Fruit fly (Drosophila melanogaster) whole organism, adult: ENCODE results near the gene skd.

Experiments
- CG11617 ChIP-seq: fragments of 200-800 bp; sonication (Bioruptor generic); optimal IDR thresholded peaks from 2 replicates; lab custom pipeline; 2017; ENCODE audit warnings: mild to moderate bottlenecking, missing biosample characterization, missing genetic modification reagents, missing genetic modification characterization
- CG12768 ChIP-seq: fragments of 200-800 bp; sonication (Bioruptor generic); optimal IDR thresholded peaks from 2 replicates; lab custom pipeline; 2017; ENCODE audit warnings: missing biosample characterization, missing genetic modification characterization, mild to moderate bottlenecking, moderate library complexity, missing genetic modification reagents
- CG14711 ChIP-seq: fragments of 200-800 bp; sonication (Bioruptor generic); optimal IDR thresholded peaks from 2 replicates; lab custom pipeline; 2018; ENCODE audit warnings: missing biosample characterization, mild to moderate bottlenecking, missing genetic modification characterization, moderate library complexity
- CG1620 ChIP-seq: fragments of 200-800 bp; sonication (Bioruptor generic); optimal IDR thresholded peaks from 2 replicates; lab custom pipeline; 2016; ENCODE audit warnings: missing biosample characterization, missing genetic modification characterization
- CG33017 ChIP-seq: fragments of 200-800 bp; sonication (Bioruptor generic); optimal IDR thresholded peaks from 2 replicates; lab custom pipeline; 2018; ENCODE audit warnings: missing biosample characterization, mild to moderate bottlenecking, missing genetic modification characterization, moderate library complexity
- CG5204 ChIP-seq: fragments of 200-800 bp; sonication (Bioruptor generic); optimal IDR thresholded peaks from 2 replicates; lab custom pipeline; 2016; ENCODE audit warnings: missing biosample characterization, missing genetic modification characterization
- CG7045 ChIP-seq: fragments of 200-800 bp; sonication (Bioruptor generic); optimal IDR thresholded peaks from 2 replicates; lab custom pipeline; 2017; ENCODE audit warnings: missing biosample characterization, mild to moderate bottlenecking, missing genetic modification characterization
- CG7101 ChIP-seq: fragments of 200-800 bp; sonication (Bioruptor generic); optimal IDR thresholded peaks from 2 replicates; lab custom pipeline; 2018; ENCODE audit warnings: missing biosample characterization, mild to moderate bottlenecking, missing genetic modification characterization, moderate library complexity
- Clk ChIP-seq: fragments of 200-800 bp; sonication (Bioruptor generic); optimal IDR thresholded peaks from 2 replicates; lab custom pipeline; 2017; ENCODE audit warnings: missing biosample characterization, missing genetic modification characterization
- Crg-1 ChIP-seq: fragments of 200-800 bp; sonication (Bioruptor generic); optimal IDR thresholded peaks from 2 replicates; lab custom pipeline; 2016; ENCODE audit warnings: missing biosample characterization, missing genetic modification characterization
- Hr96 ChIP-seq: fragments of 200-800 bp; sonication (Bioruptor generic); optimal IDR thresholded peaks from 2 replicates; lab custom pipeline; 2016; ENCODE audit warnings: missing biosample characterization, missing genetic modification characterization
- Mnt ChIP-seq: fragments of 200-800 bp; sonication (Bioruptor generic); optimal IDR thresholded peaks from 2 replicates; lab custom pipeline; 2016; ENCODE audit warnings: missing biosample characterization, mild to moderate bottlenecking, missing genetic modification characterization
- bab1 ChIP-seq: fragments of 200-800 bp; sonication (Bioruptor generic); optimal IDR thresholded peaks from 3 replicates; lab custom pipeline; 2019; ENCODE audit warnings: missing biosample characterization, mild to moderate bottlenecking, missing genetic modification characterization, moderate library complexity
- cic ChIP-seq: fragments of 200-800 bp; sonication (Bioruptor generic); optimal IDR thresholded peaks from 2 replicates; lab custom pipeline; 2017; ENCODE audit warnings: missing biosample characterization, mild to moderate bottlenecking, missing genetic modification characterization, moderate library complexity
- cnc ChIP-seq, 2 experiments: fragments of >200 bp; optimal IDR thresholded peaks; 2 replicates each; lab custom pipeline; 2017
- kay ChIP-seq: fragments of 200-800 bp; sonication (Bioruptor generic); peaks from one replicate; lab custom pipeline; 2016; ENCODE audit warnings: missing biosample characterization, missing genetic modification characterization, borderline replicate concordance
- ovo ChIP-seq: fragments of 200-800 bp; sonication (Bioruptor generic); optimal IDR thresholded peaks from 2 replicates; lab custom pipeline; 2016; ENCODE audit warnings: missing biosample characterization, missing genetic modification characterization
- pad ChIP-seq: fragments of 200-800 bp; sonication (Bioruptor generic); optimal IDR thresholded peaks from 3 replicates; lab custom pipeline; 2017; ENCODE audit warnings: missing biosample characterization, missing genetic modification characterization, mild to moderate bottlenecking, moderate library complexity, missing genetic modification reagents
- tj ChIP-seq: fragments of 200-800 bp; sonication (Bioruptor generic); optimal IDR thresholded peaks from 3 replicates; lab custom pipeline; 2017; ENCODE audit warnings: missing biosample characterization, mild to moderate bottlenecking, missing genetic modification characterization, moderate library complexity
- toe ChIP-seq: fragments of 200-800 bp; sonication (Bioruptor generic); optimal IDR thresholded peaks from 2 replicates; lab custom pipeline; 2016; ENCODE audit warnings: missing biosample characterization, missing genetic modification characterization

skd gene

DNA sequence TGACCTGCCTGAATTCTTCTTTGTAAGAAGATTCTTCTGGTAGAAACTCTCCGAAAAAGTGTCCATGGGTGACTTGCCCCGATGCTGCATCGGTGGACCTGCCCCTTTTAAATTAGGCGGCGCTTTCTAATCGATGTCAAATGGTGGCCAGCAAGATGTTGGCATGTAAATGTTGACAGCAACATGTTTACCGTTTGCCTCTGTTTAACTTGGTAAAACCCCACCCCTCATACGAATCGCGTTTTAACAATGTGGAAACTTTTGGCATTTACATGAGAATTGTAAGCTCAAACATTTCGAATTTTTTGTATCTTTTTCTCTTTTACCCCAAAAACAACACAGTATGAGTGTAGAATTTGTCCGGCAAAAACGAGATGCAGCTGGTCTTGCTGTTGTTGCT, 50.9 kb downstream of the skd start:
- TF ChIP-seq ovo (GFP tag; lab: Kevin White, UChicago) (no peak), CG12768 (GFP tag; lab: Kevin White, UChicago) (no peak), Hr96 (GFP tag; lab: Kevin White, UChicago) (no peak), Clk (no peak)

DNA sequence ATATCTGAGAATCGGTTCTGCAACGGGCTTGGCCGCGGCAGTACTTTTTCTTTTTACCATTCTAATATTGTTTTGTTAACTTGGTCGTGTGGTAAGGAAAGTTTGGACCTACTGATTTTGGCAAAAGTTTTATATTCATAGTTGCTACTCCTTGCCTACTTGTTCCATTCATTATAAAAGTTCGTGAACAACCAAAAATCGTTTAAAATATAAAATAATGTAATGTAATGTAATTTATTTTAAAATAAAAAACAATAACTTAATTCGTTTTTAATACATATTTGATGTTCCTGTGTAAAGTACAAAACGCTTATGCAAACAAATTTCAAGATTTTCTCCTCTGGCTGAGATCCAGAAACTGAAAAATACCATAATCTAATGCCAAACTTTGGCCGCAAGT, 52.6 kb downstream of the skd start, which contains the start of gene CG33286:
Gene CG33286, minus strand, starts transcription at position 101 of the 400 bp plus-strand sequence.
- no peak for TF ChIP-seq CG7101 (tag; lab: Kevin White, UChicago)
- TF ChIP-seq Clk, result no peak
- TF ChIP-seq Hr96 (GFP tag; lab: Kevin White, UChicago), result no peak
- no peak for TF ChIP-seq tj (GFP tag; lab: Kevin White, UChicago)
- no peak for TF ChIP-seq toe (GFP tag; lab: Kevin White, UChicago)
- TF ChIP-seq CG5204 (GFP tag; lab: Kevin White, UChicago), result no peak
- no peak for TF ChIP-seq CG33017 (tag; lab: Kevin White, UChicago)
- no peak for TF ChIP-seq CG7045
- TF ChIP-seq CG11617 (GFP tag; lab: Kevin White, UChicago), result no peak
- no peak for TF ChIP-seq pad (GFP tag; lab: Kevin White, UChicago)
- no peak for TF ChIP-seq CG1620 (GFP tag; lab: Kevin White, UChicago)
- no peak for TF ChIP-seq CG14711 (tag; lab: Kevin White, UChicago)
- no peak for TF ChIP-seq Mnt (GFP tag; lab: Kevin White, UChicago)
- no peak for TF ChIP-seq cic (GFP tag; lab: Kevin White, UChicago)
- TF ChIP-seq Crg-1, result no peak
- no peak for TF ChIP-seq kay (GFP tag; lab: Kevin White, UChicago)
- TF ChIP-seq bab1, result no peak
- no peak for TF ChIP-seq cnc (optimal IDR thresholded peaks at IDR 0.05; lab: Kevin White, UChicago)
- no peak for TF ChIP-seq CG12768 (GFP tag; lab: Kevin White, UChicago)
- TF ChIP-seq ovo (GFP tag; lab: Kevin White, UChicago), result no peak

DNA sequence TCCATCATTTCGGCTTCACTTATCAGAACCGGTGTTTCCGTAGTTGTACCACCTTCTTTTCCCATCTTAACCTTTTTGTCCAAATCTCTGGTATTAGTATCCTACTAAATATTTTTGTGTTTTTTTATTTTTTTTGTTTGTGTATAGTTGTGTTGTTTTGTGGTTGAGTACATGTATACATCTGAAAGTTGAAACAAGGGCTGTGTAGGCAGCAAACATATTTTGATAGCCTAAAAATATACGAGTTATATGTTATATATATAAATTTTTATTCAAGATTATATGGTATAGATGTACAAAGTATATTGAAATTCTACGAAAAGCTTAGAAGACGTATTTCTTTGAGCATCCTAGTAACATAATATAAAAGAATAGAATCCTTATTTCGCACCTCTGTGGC, 56.7 kb downstream of the skd start, which contains the start of gene CG33287:
Gene CG33287, minus strand, starts transcription at position 101 of the 400 bp plus-strand sequence.
- TF ChIP-seq cnc (optimal IDR thresholded peaks at IDR 0.05; lab: Kevin White, UChicago) (no peak), kay (GFP tag; lab: Kevin White, UChicago) (no peak), CG33017 (tag; lab: Kevin White, UChicago) (no peak), CG1620 (GFP tag; lab: Kevin White, UChicago) (no peak), Mnt (GFP tag; lab: Kevin White, UChicago) (no peak), CG14711 (tag; lab: Kevin White, UChicago) (no peak), tj (GFP tag; lab: Kevin White, UChicago) (no peak), cic (GFP tag; lab: Kevin White, UChicago) (no peak), Clk (no peak), pad (GFP tag; lab: Kevin White, UChicago) (no peak), toe (GFP tag; lab: Kevin White, UChicago) (no peak), Crg-1 (no peak), CG7045 (no peak), bab1 (no peak), CG11617 (GFP tag; lab: Kevin White, UChicago) (no peak)

DNA sequence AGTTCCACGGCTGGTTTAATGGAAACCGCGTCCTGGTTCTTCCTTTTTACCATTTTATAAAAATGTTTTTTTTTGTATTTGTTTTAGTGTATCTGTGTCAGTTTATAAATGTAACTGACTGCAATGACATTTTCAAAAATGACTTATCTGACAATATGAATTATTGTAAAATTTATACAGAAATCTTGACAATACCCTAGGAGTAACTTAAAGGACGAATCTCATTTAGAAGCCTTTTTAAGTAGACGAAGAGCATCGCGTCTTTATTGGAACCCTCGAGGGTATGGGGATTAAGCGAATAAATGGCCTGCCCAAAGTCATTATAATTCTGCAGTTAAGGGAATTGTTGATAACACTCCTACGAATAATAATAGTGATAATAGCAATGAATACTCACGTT, 60.6 kb downstream of the skd start, which contains the start of gene CG12983:
Gene CG12983, minus strand, starts transcription at position 101 of the 400 bp plus-strand sequence.
- TF ChIP-seq Hr96 (GFP tag; lab: Kevin White, UChicago) (no peak), bab1 (no peak), CG7045 (no peak), cnc (optimal IDR thresholded peaks at IDR 0.05; lab: Kevin White, UChicago) (no peak), CG1620 (GFP tag; lab: Kevin White, UChicago) (no peak), CG12768 (GFP tag; lab: Kevin White, UChicago) (no peak), toe (GFP tag; lab: Kevin White, UChicago) (no peak), CG11617 (GFP tag; lab: Kevin White, UChicago) (no peak), Crg-1 (no peak), Clk (no peak), CG33017 (tag; lab: Kevin White, UChicago) (no peak), CG14711 (tag; lab: Kevin White, UChicago) (no peak)

DNA sequence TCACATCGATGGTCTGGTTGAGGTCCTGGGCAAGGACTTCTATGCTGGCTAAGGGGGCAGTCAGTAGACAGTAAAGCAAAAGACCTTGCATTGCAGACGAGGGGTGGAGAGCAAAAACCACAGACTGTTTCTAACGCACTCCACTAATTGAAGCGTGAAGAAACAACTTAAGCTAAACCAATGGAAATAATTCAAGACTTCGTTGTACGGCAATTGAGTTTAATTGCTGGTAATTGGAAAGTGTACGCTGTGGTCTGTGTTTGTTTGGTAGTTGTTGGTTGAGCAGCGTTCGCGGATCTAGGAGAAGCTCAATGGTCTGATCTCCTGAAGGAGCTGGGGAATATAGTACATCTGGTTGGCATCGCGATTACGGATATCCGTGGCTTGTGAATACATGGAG, 64.8 kb downstream of the skd start, which contains the start of gene CG10587:
Gene CG10587, minus strand, starts transcription at position 101 of the 400 bp plus-strand sequence.
- TF ChIP-seq cic (GFP tag; lab: Kevin White, UChicago) (no peak), Mnt (GFP tag; lab: Kevin White, UChicago) (no peak), kay (GFP tag; lab: Kevin White, UChicago) (no peak), tj (GFP tag; lab: Kevin White, UChicago) (no peak), CG5204 (GFP tag; lab: Kevin White, UChicago) (no peak), CG12768 (GFP tag; lab: Kevin White, UChicago) (no peak), CG11617 (GFP tag; lab: Kevin White, UChicago) (no peak), bab1 (no peak), Clk (no peak), CG7045 (no peak), CG33017 (tag; lab: Kevin White, UChicago) (no peak), cnc (optimal IDR thresholded peaks at IDR 0.05; lab: Kevin White, UChicago) (no peak), Crg-1 (no peak), ovo (GFP tag; lab: Kevin White, UChicago) (no peak), Hr96 (GFP tag; lab: Kevin White, UChicago) (no peak), CG1620 (GFP tag; lab: Kevin White, UChicago) (no peak), pad (GFP tag; lab: Kevin White, UChicago) (no peak), CG7101 (tag; lab: Kevin White, UChicago) (no peak), toe (GFP tag; lab: Kevin White, UChicago) (no peak), CG14711 (tag; lab: Kevin White, UChicago) (no peak)

DNA sequence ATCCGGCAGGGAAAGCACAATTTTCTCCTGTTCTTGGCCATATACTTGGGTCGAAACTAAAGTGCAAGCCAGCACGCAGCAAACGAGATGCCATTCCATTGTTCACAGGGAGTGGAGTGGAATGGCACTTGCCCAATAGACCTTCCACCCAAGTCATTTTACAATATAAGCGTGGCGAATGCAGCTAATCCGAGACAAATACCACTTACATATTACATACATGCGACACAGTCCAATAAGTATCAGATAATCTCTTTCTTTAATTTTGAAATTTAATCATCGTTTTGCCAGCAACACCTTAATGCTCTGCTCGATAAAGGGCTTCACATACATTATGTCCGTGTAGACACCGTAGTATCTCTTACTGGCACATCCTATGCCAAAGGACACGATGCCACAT, 65.9 kb downstream of the skd start, which contains the start of gene CG11037:
Gene CG11037, minus strand, starts transcription at position 101 of the 400 bp plus-strand sequence.
- TF ChIP-seq Clk, result no peak
- no peak for TF ChIP-seq toe (GFP tag; lab: Kevin White, UChicago)
- TF ChIP-seq pad (GFP tag; lab: Kevin White, UChicago), result no peak
- no peak for TF ChIP-seq Mnt (GFP tag; lab: Kevin White, UChicago)
- no peak for TF ChIP-seq CG14711 (tag; lab: Kevin White, UChicago)
- TF ChIP-seq CG7101 (tag; lab: Kevin White, UChicago), result no peak
